Fruit fly (Drosophila melanogaster) whole organism, pupa: ENCODE measurements around the gene REPTOR.

Experiments
- CG10348 ChIP-seq: fragments of 200-800 bp; sonication (Bioruptor generic); IDR thresholded peaks from 2 replicates; pipeline ENCODE4 v1.3.6; 2022; ENCODE audit warnings: missing biosample characterization, missing genetic modification characterization
- CG12605 ChIP-seq: fragments of 200-800 bp; sonication (Bioruptor generic); IDR thresholded peaks from 2 replicates; pipeline ENCODE4 v1.3.6; 2022; ENCODE audit warnings: missing biosample characterization, missing genetic modification characterization
- CG13204 ChIP-seq: fragments of 200-800 bp; sonication (Bioruptor generic); optimal IDR thresholded peaks from 2 replicates; lab custom pipeline; 2018; ENCODE audit warnings: missing biosample characterization, mild to moderate bottlenecking, missing genetic modification characterization, moderate library complexity
- CG14655 ChIP-seq: fragments of 200-800 bp; sonication (Bioruptor generic); optimal IDR thresholded peaks from 3 replicates; lab custom pipeline; 2017; ENCODE audit warnings: mild to moderate bottlenecking, missing biosample characterization, missing genetic modification reagents, missing genetic modification characterization
- CG15710 ChIP-seq: fragments of 200-800 bp; sonication (Bioruptor generic); optimal IDR thresholded peaks from 2 replicates; lab custom pipeline; 2018; ENCODE audit warnings: missing biosample characterization, mild to moderate bottlenecking, missing genetic modification characterization, moderate library complexity
- CG17806 ChIP-seq: fragments of 200-800 bp; sonication (Bioruptor generic); optimal IDR thresholded peaks from 2 replicates; lab custom pipeline; 2018; ENCODE audit warnings: missing biosample characterization, mild to moderate bottlenecking, missing genetic modification characterization, moderate library complexity
- CG32121 ChIP-seq: fragments of 200-800 bp; sonication (Bioruptor generic); IDR thresholded peaks from 2 replicates; pipeline ENCODE4 v1.3.6; 2022; ENCODE audit warnings: missing biosample characterization, missing genetic modification characterization
- CG34367 ChIP-seq: fragments of 200-800 bp; sonication (Bioruptor generic); optimal IDR thresholded peaks from 2 replicates; lab custom pipeline; 2018; ENCODE audit warnings: missing biosample characterization, mild to moderate bottlenecking, missing genetic modification characterization
- CG4496 ChIP-seq: fragments of 200-800 bp; sonication (Bioruptor generic); IDR thresholded peaks from 3 replicates; pipeline ENCODE4 v1.3.6; 2022; ENCODE audit warnings: missing biosample characterization, missing genetic modification characterization
- CG8159 ChIP-seq: fragments of 200-800 bp; sonication (Bioruptor generic); optimal IDR thresholded peaks from 3 replicates; lab custom pipeline; 2018; ENCODE audit warnings: missing biosample characterization, mild to moderate bottlenecking, missing genetic modification characterization, moderate library complexity
- CG8301 ChIP-seq: fragments of 200-800 bp; sonication (Bioruptor generic); optimal IDR thresholded peaks from 2 replicates; lab custom pipeline; 2018; ENCODE audit warnings: missing biosample characterization, mild to moderate bottlenecking, missing genetic modification characterization
- CG9948 ChIP-seq: fragments of 200-800 bp; sonication (Bioruptor generic); optimal IDR thresholded peaks from 2 replicates; lab custom pipeline; 2018; ENCODE audit warnings: missing biosample characterization, mild to moderate bottlenecking, missing genetic modification characterization, moderate library complexity
- D1 ChIP-seq: fragments of 200-800 bp; sonication (Bioruptor generic); optimal IDR thresholded peaks from 2 replicates; lab custom pipeline; 2018; ENCODE audit warnings: missing biosample characterization, mild to moderate bottlenecking, missing genetic modification characterization, moderate library complexity
- EcR ChIP-seq: fragments of 200-800 bp; sonication (Bioruptor generic); optimal IDR thresholded peaks from 3 replicates; lab custom pipeline; 2019; ENCODE audit warnings: missing biosample characterization, missing genetic modification characterization, mild to moderate bottlenecking, moderate library complexity, missing genetic modification reagents
- Ets98B ChIP-seq: fragments of 200-800 bp; sonication (Bioruptor generic); IDR thresholded peaks from 2 replicates; pipeline ENCODE4 v1.3.6; 2022; ENCODE audit warnings: missing biosample characterization, missing genetic modification characterization
- Pif1A ChIP-seq: fragments of 200-800 bp; sonication (Bioruptor generic); optimal IDR thresholded peaks from 3 replicates; lab custom pipeline; 2016; ENCODE audit warnings: missing biosample characterization, missing genetic modification characterization
- Pif1B ChIP-seq: fragments of 200-800 bp; sonication (Bioruptor generic); optimal IDR thresholded peaks from 3 replicates; lab custom pipeline; 2016; ENCODE audit warnings: missing biosample characterization, missing genetic modification characterization
- Snoo ChIP-seq: fragments of 200-800 bp; sonication (Bioruptor generic); optimal IDR thresholded peaks from 3 replicates; lab custom pipeline; 2017; ENCODE audit warnings: missing biosample characterization, mild to moderate bottlenecking, missing genetic modification characterization, inconsistent platforms
- fd96Ca ChIP-seq: fragments of 200-800 bp; sonication (Bioruptor generic); IDR thresholded peaks from 3 replicates; pipeline ENCODE4 v1.3.6; 2022; ENCODE audit warnings: missing biosample characterization, missing genetic modification characterization
- gl ChIP-seq: fragments of 200-800 bp; sonication (Bioruptor generic); optimal IDR thresholded peaks from 2 replicates; lab custom pipeline; 2018; ENCODE audit warnings: missing biosample characterization, mild to moderate bottlenecking, missing genetic modification characterization
- rn ChIP-seq: fragments of 200-800 bp; sonication (Bioruptor generic); IDR thresholded peaks from 2 replicates; pipeline ENCODE4 v1.3.6; 2022; ENCODE audit warnings: missing biosample characterization, missing genetic modification characterization

The REPTOR gene

DNA sequence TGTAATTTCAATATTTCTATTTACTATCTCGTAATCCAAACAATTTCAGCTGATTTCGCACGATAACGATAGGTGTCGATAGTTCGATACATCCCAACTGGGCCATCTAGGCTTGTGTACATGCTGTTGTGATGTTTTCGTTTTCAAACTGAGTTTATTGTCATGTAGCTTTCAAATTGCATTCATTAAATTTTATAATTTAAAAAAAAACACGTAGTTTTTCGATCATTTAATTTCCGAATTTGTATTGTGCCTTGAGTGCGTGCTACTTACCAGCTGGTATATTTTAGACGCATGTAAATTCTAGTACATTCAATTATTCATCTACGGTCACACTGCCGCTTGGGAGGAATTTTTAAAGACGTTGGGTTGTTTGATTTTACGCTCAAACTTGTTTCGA lies 52.3 kb downstream of the REPTOR start, which contains the start of the genes CG13623 and ana1:
CG13623 (minus strand) TSS at position 231 of the 400 bp plus-strand sequence.
ana1 (plus strand) TSS at position 249 of the 400 bp plus-strand sequence.
- TF ChIP-seq CG4496 (GFP tag; lab: Robert Waterston, UW) = no peak
- no peak for TF ChIP-seq CG8159 (tag; lab: Kevin White, UChicago)
- TF ChIP-seq CG34367 (tag; lab: Kevin White, UChicago) = no peak
- TF ChIP-seq rn = no peak
- no peak for TF ChIP-seq CG15710
- no peak for TF ChIP-seq fd96Ca
- TF ChIP-seq Pif1B (GFP tag; lab: Kevin White, UChicago) = no peak
- no peak for TF ChIP-seq CG12605 (GFP tag; lab: Robert Waterston, UW)
- no peak for TF ChIP-seq CG14655 (GFP tag; lab: Kevin White, UChicago)
- TF ChIP-seq D1 = no peak
- no peak for TF ChIP-seq Snoo (tag; lab: Kevin White, UChicago)
- TF ChIP-seq CG13204 (GFP tag; lab: Kevin White, UChicago) = no peak
- TF ChIP-seq gl (tag; lab: Kevin White, UChicago) = no peak
- TF ChIP-seq CG8301 (tag; lab: Kevin White, UChicago) = no peak
- TF ChIP-seq CG32121 = no peak
- TF ChIP-seq CG9948 (tag; lab: Kevin White, UChicago) = no peak
- TF ChIP-seq EcR (GFP tag; lab: Kevin White, UChicago) = no peak
- TF ChIP-seq CG10348 (GFP tag; lab: Robert Waterston, UW) = no peak
- no peak for TF ChIP-seq Pif1A (GFP tag; lab: Kevin White, UChicago)
- TF ChIP-seq CG17806 = no peak
- TF ChIP-seq, all 21 proteins: peak for 0

DNA sequence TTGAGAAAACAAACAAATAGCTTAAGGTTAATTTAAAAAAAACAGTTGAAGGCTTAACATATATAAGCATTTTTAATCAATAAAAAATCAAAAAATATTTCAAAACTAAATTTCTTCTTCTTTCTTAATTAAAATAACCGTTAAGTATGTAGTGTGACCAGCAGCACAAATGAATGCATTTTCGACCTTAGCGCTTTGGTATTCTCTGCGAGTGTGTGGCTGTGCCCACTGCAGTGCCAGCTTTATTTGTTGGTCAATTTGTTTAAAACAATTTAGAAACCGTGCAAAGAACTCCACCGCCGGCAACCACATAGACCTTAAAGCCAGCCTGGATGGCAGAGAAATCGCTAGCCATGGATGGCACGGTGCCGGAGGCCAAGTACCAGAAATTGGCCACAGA lies 54.8 kb downstream of the REPTOR start, which contains the start of gene CG6607:
CG6607 (plus strand) TSS at position 203 of the 400 bp plus-strand sequence.
- TF ChIP-seq Snoo (tag; lab: Kevin White, UChicago) (no peak), CG13204 (GFP tag; lab: Kevin White, UChicago) (no peak), gl (tag; lab: Kevin White, UChicago) (no peak), CG4496 (GFP tag; lab: Robert Waterston, UW) (no peak), CG12605 (GFP tag; lab: Robert Waterston, UW) (no peak), fd96Ca (no peak), CG8301 (tag; lab: Kevin White, UChicago) (no peak), CG9948 (tag; lab: Kevin White, UChicago) (no peak), Pif1A (GFP tag; lab: Kevin White, UChicago) (no peak)

DNA sequence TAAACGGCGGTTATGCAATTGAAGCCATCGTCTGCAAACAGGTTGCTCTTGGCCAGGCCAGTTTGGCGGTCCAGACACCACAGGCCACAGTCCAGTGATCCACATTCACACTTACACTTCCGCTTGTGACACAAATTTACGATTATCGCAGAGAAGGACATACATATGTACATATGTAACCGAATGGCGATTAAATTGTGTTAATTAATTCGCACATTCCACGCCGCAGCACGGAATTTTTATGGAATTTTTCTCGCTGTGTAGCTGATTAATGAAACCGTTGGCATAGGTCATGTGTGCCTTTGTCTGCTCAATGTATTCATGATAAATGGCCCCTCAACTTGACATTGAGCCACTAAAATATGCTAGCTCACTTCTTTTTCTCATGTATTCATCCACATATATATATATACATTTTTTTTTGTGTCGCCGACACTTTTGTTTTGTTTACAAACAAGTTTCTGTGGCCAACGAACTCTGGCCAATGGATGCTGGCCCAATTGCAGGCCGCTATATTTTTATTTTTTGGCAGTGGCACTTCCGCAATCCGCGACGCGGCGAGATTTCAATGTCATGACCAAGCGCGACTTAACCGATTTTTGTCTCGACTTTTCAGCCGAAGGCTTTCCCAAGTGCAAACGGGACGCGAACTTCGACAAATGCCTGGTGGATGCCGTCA lies 56.5 kb downstream of the REPTOR start:
- TF ChIP-seq rn (peak; percentile 54; the same call in 1 of the 2 replicates), CG4496 (GFP tag; lab: Robert Waterston, UW) (peak; percentile 73), CG10348 (GFP tag; lab: Robert Waterston, UW) (no peak), Ets98B (GFP tag; lab: Robert Waterston, UW) (peak; percentile 33; the same call in 1 of the 2 replicates), EcR (GFP tag; lab: Kevin White, UChicago) (peak; percentile 46), D1 (no peak), fd96Ca (peak; percentile 68; the same call in 1 of the 3 replicates)
- TF ChIP-seq, all 21 proteins: peak for 5

DNA sequence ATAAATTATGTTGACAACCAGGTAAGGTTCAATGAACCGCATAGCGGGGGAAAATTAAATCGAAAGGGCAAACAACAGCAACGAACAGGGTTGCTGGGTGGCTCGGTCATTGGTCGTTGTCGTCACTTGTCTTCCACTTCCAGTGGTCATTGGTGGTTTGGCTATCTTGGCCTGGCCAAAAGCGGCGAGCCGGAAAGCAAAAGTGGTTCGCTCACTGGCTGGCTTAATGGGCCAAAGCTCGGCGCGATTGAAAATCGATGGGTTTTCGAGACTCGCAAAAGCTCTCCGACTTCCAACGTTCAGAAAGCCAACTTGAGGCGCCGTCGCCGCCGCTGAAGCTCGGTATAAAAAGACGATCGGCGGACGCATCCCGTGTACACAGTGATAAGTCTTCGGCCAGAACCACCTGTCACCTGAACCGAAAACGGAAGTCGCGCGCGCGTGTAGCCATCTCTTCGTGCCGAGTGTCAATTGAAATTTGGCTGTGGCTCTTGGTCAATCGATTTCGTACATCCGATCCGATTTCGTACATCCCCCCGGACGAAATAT lies 58.2 kb downstream of the REPTOR start, which contains the start of gene Jhbp12:
Jhbp12 (plus strand) TSS at position 369 of the 549 bp plus-strand sequence.
- TF ChIP-seq CG10348 (GFP tag; lab: Robert Waterston, UW) (no peak), Ets98B (GFP tag; lab: Robert Waterston, UW) (no peak), Pif1A (GFP tag; lab: Kevin White, UChicago) (no peak), CG8301 (tag; lab: Kevin White, UChicago) (no peak), CG8159 (tag; lab: Kevin White, UChicago) (no peak), D1 (no peak), fd96Ca (0 out of 3 replicates have a peak, but pooled peaks have one; percentile 24), CG9948 (tag; lab: Kevin White, UChicago) (no peak), EcR (GFP tag; lab: Kevin White, UChicago) (peak; percentile 76), CG17806 (no peak), Snoo (tag; lab: Kevin White, UChicago) (no peak), Pif1B (GFP tag; lab: Kevin White, UChicago) (no peak), CG4496 (GFP tag; lab: Robert Waterston, UW) (no peak), CG15710 (no peak), CG32121 (no peak), CG13204 (GFP tag; lab: Kevin White, UChicago) (no peak), CG14655 (GFP tag; lab: Kevin White, UChicago) (no peak), CG34367 (tag; lab: Kevin White, UChicago) (no peak)
- TF ChIP-seq, all 21 proteins: peak for 2

DNA sequence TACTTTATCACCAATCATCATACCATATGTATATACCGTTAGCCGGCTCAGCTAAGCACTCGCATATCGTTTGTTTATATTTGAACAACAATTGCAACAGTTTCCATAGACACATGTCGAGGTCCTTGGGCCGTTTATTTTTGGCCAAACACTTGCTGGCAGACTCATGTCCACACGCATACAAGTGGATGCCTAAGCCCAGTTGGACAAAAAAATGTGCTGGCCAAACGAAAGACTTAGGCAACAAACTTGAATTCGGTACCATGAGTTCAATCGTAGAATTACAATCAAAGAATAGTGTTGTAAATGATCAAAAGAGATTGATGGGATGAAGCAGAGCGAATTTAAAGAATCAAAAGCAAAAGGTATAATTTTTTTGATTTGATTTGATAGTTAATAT lies 59.1 kb downstream of the REPTOR start, which contains the start of gene CG13622:
CG13622 (minus strand) TSS at position 101 of the 400 bp plus-strand sequence.
- TF ChIP-seq CG9948 (tag; lab: Kevin White, UChicago) (no peak), rn (no peak), CG34367 (tag; lab: Kevin White, UChicago) (no peak), CG8159 (tag; lab: Kevin White, UChicago) (no peak), fd96Ca (no peak), CG12605 (GFP tag; lab: Robert Waterston, UW) (no peak), CG32121 (no peak), CG13204 (GFP tag; lab: Kevin White, UChicago) (no peak), CG8301 (tag; lab: Kevin White, UChicago) (no peak), Pif1A (GFP tag; lab: Kevin White, UChicago) (no peak), Pif1B (GFP tag; lab: Kevin White, UChicago) (no peak), CG10348 (GFP tag; lab: Robert Waterston, UW) (no peak), CG14655 (GFP tag; lab: Kevin White, UChicago) (no peak), gl (tag; lab: Kevin White, UChicago) (no peak), EcR (GFP tag; lab: Kevin White, UChicago) (no peak), Ets98B (GFP tag; lab: Robert Waterston, UW) (no peak), CG4496 (GFP tag; lab: Robert Waterston, UW) (no peak), CG17806 (no peak)
